Worm (Caenorhabditis elegans) whole organism, midembryonic: Measurements from ENCODE around the gene chkr-1.

Experiments used
- T22C8.4 ChIP-seq: fragments of 200-800 bp; sonication (Bioruptor generic); IDR thresholded peaks from 2 replicates; pipeline ENCODE4 v1.3.6; 2022; ENCODE audit warnings: missing genetic modification characterization, missing compliant biosample characterization
- cog-1 ChIP-seq: sonication (generic microtip); optimal IDR thresholded peaks from 2 replicates; lab custom pipeline; 2016; ENCODE audit warnings: missing genetic modification characterization, missing compliant biosample characterization
- flt-1 ChIP-seq: fragments of 200-800 bp; sonication (Bioruptor generic); IDR thresholded peaks from 2 replicates; pipeline ENCODE4 v1.3.6; 2022; ENCODE audit warnings: missing genetic modification characterization, missing compliant biosample characterization
- klf-2 ChIP-seq: fragments of 200-800 bp; sonication (Bioruptor generic); conservative IDR thresholded peaks from 2 replicates; pipeline ENCODE4 v1.3.6; 2022; ENCODE audit warnings: missing genetic modification reagents, missing genetic modification characterization, missing compliant biosample characterization
- med-1 ChIP-seq: sonication (generic microtip); optimal IDR thresholded peaks from 2 replicates; lab custom pipeline; 2017; ENCODE audit warnings: missing genetic modification characterization, mild to moderate bottlenecking, missing compliant biosample characterization, antibody characterized with exemption, missing genetic modification reagents; ENCODE audit not compliant: insufficient read depth
- ref-1 ChIP-seq: fragments of 200-800 bp; sonication (Bioruptor generic); conservative IDR thresholded peaks from 2 replicates; pipeline ENCODE4 v1.3.6; 2022; ENCODE audit warnings: missing genetic modification reagents, missing genetic modification characterization, missing compliant biosample characterization
- tab-1 ChIP-seq: fragments of 200-800 bp; sonication (Bioruptor generic); IDR thresholded peaks from 2 replicates; pipeline ENCODE4 v1.3.6; 2022; ENCODE audit warnings: missing genetic modification characterization, missing compliant biosample characterization
- ztf-23 ChIP-seq: fragments of 200-800 bp; sonication (Bioruptor generic); IDR thresholded peaks from 2 replicates; pipeline ENCODE4 v1.3.6; 2022; ENCODE audit warnings: missing genetic modification reagents, missing genetic modification characterization, missing compliant biosample characterization
- ztf-29 ChIP-seq: fragments of 200-800 bp; sonication (Bioruptor generic); IDR thresholded peaks from 2 replicates; pipeline ENCODE4 v1.3.6; 2022; ENCODE audit warnings: missing genetic modification reagents, missing genetic modification characterization, missing compliant biosample characterization

DNA sequence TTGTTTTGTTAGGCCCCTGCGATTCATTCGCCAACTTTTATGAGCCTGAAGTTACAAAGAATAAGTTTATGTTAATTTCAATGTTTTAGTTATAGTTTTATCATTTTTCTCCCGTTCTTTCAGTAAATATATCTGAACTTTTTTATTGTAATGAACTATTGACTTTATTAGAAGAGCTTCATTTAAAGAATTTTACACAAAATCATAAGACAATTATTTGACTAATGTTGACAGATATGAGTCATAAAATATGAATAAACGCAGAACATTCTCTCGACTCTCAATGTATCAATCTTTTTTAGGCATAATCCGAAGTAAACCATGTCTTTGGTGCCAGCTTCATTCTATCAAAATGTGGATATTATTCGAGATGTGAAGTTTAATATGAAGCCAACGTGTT lies 5.4 kb upstream of the chkr-1 start, which contains the start of the genes T08D2.5 and T08D2.4:
- TF ChIP-seq ztf-23, result no peak
- TF ChIP-seq cog-1 (tag; lab: Kevin White, UChicago), result no peak
- no peak for TF ChIP-seq flt-1 (GFP tag; lab: Robert Waterston, UW)
- no peak for TF ChIP-seq T22C8.4 (GFP tag; lab: Robert Waterston, UW)
- no peak for TF ChIP-seq tab-1 (GFP tag; lab: Robert Waterston, UW)
- TF ChIP-seq ref-1, result no peak
- no peak for TF ChIP-seq med-1 (GFP tag; lab: Kevin White, UChicago)
- no peak for TF ChIP-seq ztf-29
- TF ChIP-seq klf-2 (GFP tag; lab: Robert Waterston, UW), result no peak
